Worm (Caenorhabditis elegans): ENCODE results near the gene tsp-5.

- TF ChIP-seq T22C8.4 (GFP tag; IDR thresholded peaks at IDR 0.05) (no peak), klf-2 (GFP tag; conservative IDR thresholded peaks at IDR 0.05) (no peak), ref-1 (GFP tag; conservative IDR thresholded peaks at IDR 0.05) (no peak), ztf-29 (GFP tag; IDR thresholded peaks at IDR 0.05) (no peak), ztf-23 (GFP tag; IDR thresholded peaks at IDR 0.05) (no peak), med-1 (GFP tag; optimal IDR thresholded peaks at IDR 0.05; ENCODE audit: insufficient read depth) (no peak), tab-1 (GFP tag; IDR thresholded peaks at IDR 0.05) (no peak)
Observed at ce11 chrIV:13559020-13559419, 32.5 kb downstream of the tsp-5 start.
